Worm (Caenorhabditis elegans): ENCODE measurements around the gene T25F10.3.

DNA sequence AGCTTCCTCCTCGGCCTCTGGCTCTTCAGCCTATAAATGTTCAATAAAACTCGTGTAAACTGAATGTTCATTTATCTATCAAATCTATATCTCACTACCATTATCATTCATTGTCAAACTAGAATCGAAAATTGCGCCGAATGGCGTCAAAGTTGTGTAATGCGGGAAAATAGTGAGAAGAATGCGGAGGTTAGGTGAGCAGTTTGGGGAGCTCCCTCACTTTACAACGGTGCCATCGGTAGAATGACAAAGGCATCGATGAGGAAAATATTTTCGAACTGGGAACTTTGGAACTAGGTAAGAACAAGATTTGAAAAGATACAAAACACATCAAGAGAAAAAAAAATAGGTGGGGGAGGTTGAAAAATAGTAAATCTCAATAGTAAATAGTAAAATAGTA lies 22.7 kb downstream of the T25F10.3 start:
- no peak for TF ChIP-seq tra-4 (tag; optimal IDR thresholded peaks at IDR 0.05)
- TF ChIP-seq flt-1 (GFP tag; IDR thresholded peaks at IDR 0.05): no peak
- no peak for TF ChIP-seq scrt-1 (GFP tag; IDR thresholded peaks at IDR 0.05)
- no peak for TF ChIP-seq ets-7 (tag; optimal IDR thresholded peaks at IDR 0.05)
- no peak for TF ChIP-seq ama-1 (optimal IDR thresholded peaks at IDR 0.05)
- TF ChIP-seq hmg-4 (GFP tag; optimal IDR thresholded peaks at IDR 0.05): no peak
- TF ChIP-seq ceh-13 (GFP tag; optimal IDR thresholded peaks at IDR 0.05): no peak
- TF ChIP-seq F13C5.2 (tag; optimal IDR thresholded peaks at IDR 0.05): no peak
- TF ChIP-seq B0310.2 (tag; optimal IDR thresholded peaks at IDR 0.05): no peak
- TF ChIP-seq pes-1 (GFP tag; IDR thresholded peaks at IDR 0.05): no peak
- no peak for TF ChIP-seq hmbx-1 (tag; optimal IDR thresholded peaks at IDR 0.05)
- no peak for TF ChIP-seq hnd-1 (tag; optimal IDR thresholded peaks at IDR 0.05)
